Worm (Caenorhabditis elegans) whole organism, early embryonic: ENCODE results near the gene pat-4.

Experiments used
- B0310.2 ChIP-seq: sonication (generic microtip); optimal IDR thresholded peaks from 2 replicates; lab custom pipeline; 2016; ENCODE audit warnings: mild to moderate bottlenecking, missing genetic modification characterization, missing compliant biosample characterization
- F13C5.2 ChIP-seq: sonication (generic microtip); optimal IDR thresholded peaks from 2 replicates; lab custom pipeline; 2017; ENCODE audit warnings: mild to moderate bottlenecking, missing genetic modification characterization, inconsistent platforms, missing compliant biosample characterization
- aly-1 ChIP-seq: sonication (generic microtip); optimal IDR thresholded peaks from 2 replicates; lab custom pipeline; 2016; ENCODE audit warnings: missing genetic modification characterization, missing compliant biosample characterization
- ama-1 ChIP-seq: fragments of 150-350 bp; optimal IDR thresholded peaks from 2 replicates; lab custom pipeline; 2014
- ceh-13 ChIP-seq: fragments of 200-800 bp; sonication (Bioruptor generic); optimal IDR thresholded peaks from 2 replicates; lab custom pipeline; 2018; ENCODE audit warnings: mild to moderate bottlenecking, missing genetic modification characterization, missing compliant biosample characterization
- ceh-36 ChIP-seq: sonication (generic microtip); optimal IDR thresholded peaks from 2 replicates; lab custom pipeline; 2016; ENCODE audit warnings: missing genetic modification characterization, inconsistent platforms, missing compliant biosample characterization
- ets-7 ChIP-seq: sonication (generic microtip); optimal IDR thresholded peaks from 2 replicates; lab custom pipeline; 2016; ENCODE audit warnings: missing genotype, missing genetic modification characterization, missing compliant biosample characterization
- flt-1 ChIP-seq: fragments of 200-800 bp; sonication (Bioruptor generic); IDR thresholded peaks from 2 replicates; pipeline ENCODE4 v1.3.6; 2022; ENCODE audit warnings: missing genetic modification characterization, missing compliant biosample characterization
- hmbx-1 ChIP-seq: sonication (generic microtip); optimal IDR thresholded peaks from 2 replicates; lab custom pipeline; 2016; ENCODE audit warnings: mild to moderate bottlenecking, missing genetic modification characterization, missing compliant biosample characterization
- hmg-4 ChIP-seq: fragments of 200-800 bp; sonication (Bioruptor generic); optimal IDR thresholded peaks from 2 replicates; lab custom pipeline; 2018; ENCODE audit warnings: mild to moderate bottlenecking, missing genetic modification characterization, missing compliant biosample characterization
- hnd-1 ChIP-seq: sonication (generic microtip); optimal IDR thresholded peaks from 2 replicates; lab custom pipeline; 2016; ENCODE audit warnings: missing genetic modification characterization, missing compliant biosample characterization
- pes-1 ChIP-seq: fragments of 200-800 bp; sonication (Bioruptor generic); IDR thresholded peaks from 2 replicates; pipeline ENCODE4 v1.3.6; 2022; ENCODE audit warnings: missing genetic modification reagents, missing genetic modification characterization, missing compliant biosample characterization
- scrt-1 ChIP-seq: fragments of 200-800 bp; sonication (Bioruptor generic); IDR thresholded peaks from 2 replicates; pipeline ENCODE4 v1.3.6; 2022; ENCODE audit warnings: missing genetic modification characterization, missing compliant biosample characterization
- sea-1 ChIP-seq: fragments of 200-800 bp; sonication (Bioruptor generic); conservative IDR thresholded peaks from 2 replicates; pipeline ENCODE4 v1.3.6; 2022; ENCODE audit warnings: missing genetic modification characterization, missing compliant biosample characterization
- tbx-11 ChIP-seq: fragments of 200-800 bp; sonication (Bioruptor generic); IDR thresholded peaks from 2 replicates; pipeline ENCODE4 v1.3.6; 2022; ENCODE audit warnings: missing genetic modification characterization, missing compliant biosample characterization
- tbx-37 ChIP-seq: fragments of 200-800 bp; sonication (Bioruptor generic); conservative IDR thresholded peaks from 2 replicates; pipeline ENCODE4 v1.3.6; 2022; ENCODE audit warnings: missing genetic modification reagents, missing genetic modification characterization, missing compliant biosample characterization
- tra-4 ChIP-seq: sonication (generic microtip); optimal IDR thresholded peaks from 2 replicates; lab custom pipeline; 2017; ENCODE audit warnings: missing genetic modification characterization, missing compliant biosample characterization

The pat-4 gene

ce11 chrIII:94759-95330 lies at the start of gene pat-4:
TSS of gene pat-4 (minus strand) at chrIII:94809.
- TF ChIP-seq scrt-1 (GFP tag; lab: Robert Waterston, UW) (no peak), hmg-4 (GFP tag; lab: Kevin White, UChicago) (peak; percentile 61)

- TF ChIP-seq aly-1 (tag; lab: Kevin White, UChicago), result no peak
- TF ChIP-seq pes-1 (GFP tag; lab: Robert Waterston, UW), result no peak
- TF ChIP-seq tbx-11 (GFP tag; lab: Robert Waterston, UW), result no peak
- no peak for TF ChIP-seq hmg-4 (GFP tag; lab: Kevin White, UChicago)
- no peak for TF ChIP-seq hnd-1 (tag; lab: Kevin White, UChicago)
- TF ChIP-seq ets-7 (tag; lab: Kevin White, UChicago), result no peak
- TF ChIP-seq scrt-1 (GFP tag; lab: Robert Waterston, UW), result no peak
- TF ChIP-seq tra-4 (tag; lab: Kevin White, UChicago), result no peak
- no peak for TF ChIP-seq tbx-37 (GFP tag; lab: Robert Waterston, UW)
- TF ChIP-seq ama-1 (lab: Kevin White, UChicago), result no peak
- no peak for TF ChIP-seq hmbx-1 (tag; lab: Kevin White, UChicago)
- TF ChIP-seq ceh-13 (GFP tag; lab: Kevin White, UChicago), result no peak
- no peak for TF ChIP-seq F13C5.2
- TF ChIP-seq sea-1 (GFP tag; lab: Robert Waterston, UW), result no peak
- TF ChIP-seq ceh-36, result no peak
Measured at ce11 chrIII:143121-143520, 48.5 kb upstream of the pat-4 start, which contains the start of gene fbxb-82. TSS of gene fbxb-82 (minus strand) at chrIII:143221.

ce11 chrIII:140904-141303 lies 46.3 kb upstream of the pat-4 start, which contains the start of gene fbxb-81:
TSS of gene fbxb-81 (minus strand) at chrIII:141217.
- TF ChIP-seq scrt-1 (GFP tag; lab: Robert Waterston, UW) (no peak), tra-4 (tag; lab: Kevin White, UChicago) (no peak), pes-1 (GFP tag; lab: Robert Waterston, UW) (no peak), tbx-11 (GFP tag; lab: Robert Waterston, UW) (no peak), ceh-36 (no peak), hnd-1 (tag; lab: Kevin White, UChicago) (no peak), hmbx-1 (tag; lab: Kevin White, UChicago) (no peak), tbx-37 (GFP tag; lab: Robert Waterston, UW) (no peak), ama-1 (lab: Kevin White, UChicago) (no peak), F13C5.2 (no peak), ceh-13 (GFP tag; lab: Kevin White, UChicago) (no peak), flt-1 (GFP tag; lab: Robert Waterston, UW) (no peak), hmg-4 (GFP tag; lab: Kevin White, UChicago) (no peak), ets-7 (tag; lab: Kevin White, UChicago) (no peak), aly-1 (tag; lab: Kevin White, UChicago) (no peak), sea-1 (GFP tag; lab: Robert Waterston, UW) (no peak)

ce11 chrIII:134194-134593 lies 39.6 kb upstream of the pat-4 start, which contains the start of gene pals-25:
TSS of gene pals-25 (plus strand) at chrIII:134494.
- no peak for TF ChIP-seq flt-1 (GFP tag; lab: Robert Waterston, UW)
- no peak for TF ChIP-seq ceh-36
- TF ChIP-seq scrt-1 (GFP tag; lab: Robert Waterston, UW), result no peak
- TF ChIP-seq pes-1 (GFP tag; lab: Robert Waterston, UW), result no peak
- TF ChIP-seq aly-1 (tag; lab: Kevin White, UChicago), result no peak
- TF ChIP-seq ets-7 (tag; lab: Kevin White, UChicago), result no peak
- no peak for TF ChIP-seq sea-1 (GFP tag; lab: Robert Waterston, UW)
- no peak for TF ChIP-seq F13C5.2
- TF ChIP-seq hmbx-1 (tag; lab: Kevin White, UChicago), result no peak
- TF ChIP-seq B0310.2 (tag; lab: Kevin White, UChicago), result no peak
- no peak for TF ChIP-seq ceh-13 (GFP tag; lab: Kevin White, UChicago)
- TF ChIP-seq ama-1 (lab: Kevin White, UChicago), result no peak
- no peak for TF ChIP-seq hnd-1 (tag; lab: Kevin White, UChicago)
- TF ChIP-seq tra-4 (tag; lab: Kevin White, UChicago), result no peak
- TF ChIP-seq tbx-37 (GFP tag; lab: Robert Waterston, UW), result no peak
- TF ChIP-seq tbx-11 (GFP tag; lab: Robert Waterston, UW), result no peak

- TF ChIP-seq hnd-1 (tag; lab: Kevin White, UChicago) (no peak), hmg-4 (GFP tag; lab: Kevin White, UChicago) (no peak), scrt-1 (GFP tag; lab: Robert Waterston, UW) (no peak), tra-4 (tag; lab: Kevin White, UChicago) (no peak), ceh-13 (GFP tag; lab: Kevin White, UChicago) (no peak), B0310.2 (tag; lab: Kevin White, UChicago) (no peak), aly-1 (tag; lab: Kevin White, UChicago) (no peak), tbx-11 (GFP tag; lab: Robert Waterston, UW) (no peak), sea-1 (GFP tag; lab: Robert Waterston, UW) (no peak), hmbx-1 (tag; lab: Kevin White, UChicago) (no peak), ama-1 (lab: Kevin White, UChicago) (no peak), flt-1 (GFP tag; lab: Robert Waterston, UW) (no peak), ceh-36 (no peak), tbx-37 (GFP tag; lab: Robert Waterston, UW) (no peak)
Measured at ce11 chrIII:132118-132517, 37.5 kb upstream of the pat-4 start, which contains the start of gene pals-22. TSS of gene pals-22 (plus strand) at chrIII:132418.

- TF ChIP-seq sea-1 (GFP tag; lab: Robert Waterston, UW) (no peak), hmg-4 (GFP tag; lab: Kevin White, UChicago) (no peak), pes-1 (GFP tag; lab: Robert Waterston, UW) (no peak), F13C5.2 (peak; percentile 31), ama-1 (lab: Kevin White, UChicago) (no peak), ceh-36 (no peak), tra-4 (tag; lab: Kevin White, UChicago) (no peak), scrt-1 (GFP tag; lab: Robert Waterston, UW) (no peak)
Measured at ce11 chrIII:131627-132026, 37.0 kb upstream of the pat-4 start.
